Worm (Caenorhabditis elegans) whole organism, late embryonic: ENCODE data around the gene rpi-1.

Experiments used
- ahr-1 ChIP-seq: sonication (generic microtip); optimal IDR thresholded peaks from 2 replicates; lab custom pipeline; 2016; ENCODE audit warnings: missing genetic modification characterization, missing compliant biosample characterization
- ama-1 ChIP-seq: fragments of 150-350 bp; optimal IDR thresholded peaks from 2 replicates; lab custom pipeline; 2014
- ceh-31 ChIP-seq: sonication (generic microtip); optimal IDR thresholded peaks from 2 replicates; lab custom pipeline; 2016; ENCODE audit warnings: missing genetic modification characterization, missing compliant biosample characterization
- fkh-6 ChIP-seq: sonication (generic microtip); optimal IDR thresholded peaks from 2 replicates; lab custom pipeline; 2016; ENCODE audit warnings: missing genetic modification characterization, missing compliant biosample characterization
- nhr-11 ChIP-seq: fragments of 150-350 bp; optimal IDR thresholded peaks from 2 replicates; lab custom pipeline; 2014; ENCODE audit warnings: missing biosample characterization, missing genetic modification characterization
- pha-4 ChIP-seq: fragments of 150-350 bp; optimal IDR thresholded peaks from 2 replicates; lab custom pipeline; 2018; ENCODE audit warnings: missing biosample characterization, missing genetic modification reagents, missing genetic modification characterization
- pqm-1 ChIP-seq: sonication (generic microtip); optimal IDR thresholded peaks from 2 replicates; lab custom pipeline; 2016; ENCODE audit warnings: missing genetic modification characterization, missing compliant biosample characterization
- tbx-2 ChIP-seq: sonication (generic microtip); optimal IDR thresholded peaks from 2 replicates; lab custom pipeline; 2016; ENCODE audit warnings: missing genetic modification characterization, missing compliant biosample characterization
- ztf-16 ChIP-seq: sonication (generic microtip); optimal IDR thresholded peaks from 2 replicates; lab custom pipeline; 2017; ENCODE audit warnings: missing genetic modification characterization, missing compliant biosample characterization

- TF ChIP-seq pha-4 (tag; lab: Kevin White, UChicago) (no peak), ceh-31 (tag; lab: Kevin White, UChicago) (no peak), nhr-11 (no peak), ztf-16 (tag; lab: Kevin White, UChicago) (no peak), ama-1 (no peak), ahr-1 (no peak), fkh-6 (tag; lab: Kevin White, UChicago) (no peak), pqm-1 (tag; lab: Kevin White, UChicago) (no peak), tbx-2 (tag; lab: Kevin White, UChicago) (no peak)
Observed at ce11 chrII:13997477-13997876, 35.3 kb upstream of the rpi-1 start, which contains the start of gene F01D5.1.
